Worm (Caenorhabditis elegans) whole organism, L1 larva: ENCODE results near the gene C41G11.1.

Experiments
- C04F5.9 ChIP-seq: sonication (generic microtip); optimal IDR thresholded peaks from 2 replicates; lab custom pipeline; 2016; ENCODE audit warnings: missing genetic modification characterization, missing compliant biosample characterization
- C16A3.4 ChIP-seq: fragments of 150-350 bp; optimal IDR thresholded peaks from 2 replicates; lab custom pipeline; 2014; ENCODE audit warnings: missing biosample characterization, missing genetic modification characterization
- C34B4.2 ChIP-seq: sonication (generic microtip); optimal IDR thresholded peaks from 2 replicates; lab custom pipeline; 2017; ENCODE audit warnings: mild to moderate bottlenecking, missing genetic modification characterization, missing compliant biosample characterization
- blmp-1 ChIP-seq: fragments of 150-350 bp; optimal IDR thresholded peaks from 2 replicates; lab custom pipeline; 2014; ENCODE audit warnings: missing biosample characterization, missing genetic modification characterization
- ceh-63 ChIP-seq: fragments of 200-800 bp; sonication (Bioruptor generic); optimal IDR thresholded peaks from 2 replicates; lab custom pipeline; 2018; ENCODE audit warnings: mild to moderate bottlenecking, missing genetic modification characterization, missing compliant biosample characterization
- ceh-88 ChIP-seq: fragments of 200-800 bp; sonication (Bioruptor generic); IDR thresholded peaks from 2 replicates; pipeline ENCODE4 v1.3.6; 2022; ENCODE audit warnings: missing genetic modification characterization, missing compliant biosample characterization
- ceh-90 ChIP-seq: sonication (generic microtip); optimal IDR thresholded peaks from 2 replicates; lab custom pipeline; 2016; ENCODE audit warnings: missing genetic modification characterization, missing compliant biosample characterization
- ces-1 ChIP-seq: fragments of 150-350 bp; optimal IDR thresholded peaks from 2 replicates; lab custom pipeline; 2014; ENCODE audit warnings: missing biosample characterization, missing genetic modification reagents, missing genetic modification characterization
- dsc-1 ChIP-seq: sonication (generic microtip); optimal IDR thresholded peaks from 2 replicates; lab custom pipeline; 2016; ENCODE audit warnings: mild to moderate bottlenecking, missing genetic modification characterization, missing compliant biosample characterization
- elt-2 ChIP-seq: sonication (generic microtip); optimal IDR thresholded peaks from 2 replicates; lab custom pipeline; 2016; ENCODE audit warnings: missing genetic modification characterization, mild to moderate bottlenecking, inconsistent platforms, missing compliant biosample characterization, missing genetic modification reagents
- fkh-4 ChIP-seq: sonication (generic microtip); optimal IDR thresholded peaks from 2 replicates; lab custom pipeline; 2016; ENCODE audit warnings: missing compliant biosample characterization, missing genetic modification characterization, borderline replicate concordance
- fos-1 ChIP-seq: fragments of 150-350 bp; optimal IDR thresholded peaks from 2 replicates; lab custom pipeline; 2014; ENCODE audit warnings: missing biosample characterization, missing genetic modification characterization
- hlh-17 ChIP-seq: fragments of 200-800 bp; sonication (Bioruptor generic); optimal IDR thresholded peaks from 2 replicates; lab custom pipeline; 2018; ENCODE audit warnings: missing genetic modification characterization, mild to moderate bottlenecking, missing compliant biosample characterization, moderate library complexity, borderline replicate concordance
- hlh-4 ChIP-seq: sonication (generic microtip); optimal IDR thresholded peaks from 2 replicates; lab custom pipeline; 2016; ENCODE audit warnings: mild to moderate bottlenecking, missing genetic modification characterization, missing compliant biosample characterization
- hpl-2 ChIP-seq: fragments of 150-350 bp; optimal IDR thresholded peaks from 2 replicates; lab custom pipeline; 2014; ENCODE audit warnings: missing biosample characterization, missing genetic modification reagents, missing genetic modification characterization
- irx-1 ChIP-seq: sonication (generic microtip); optimal IDR thresholded peaks from 2 replicates; lab custom pipeline; 2016; ENCODE audit warnings: missing genetic modification characterization, missing compliant biosample characterization
- isw-1 ChIP-seq: fragments of 200-800 bp; sonication (Bioruptor generic); IDR thresholded peaks from 2 replicates; pipeline ENCODE4 v1.3.6; 2022; ENCODE audit warnings: missing genetic modification characterization, missing compliant biosample characterization
- lin-14 ChIP-seq: fragments of 200-800 bp; sonication (Bioruptor generic); optimal IDR thresholded peaks from 2 replicates; lab custom pipeline; 2018; ENCODE audit warnings: mild to moderate bottlenecking, missing genetic modification characterization, moderate library complexity, missing compliant biosample characterization
- lin-15B ChIP-seq: fragments of 150-350 bp; sonication (generic microtip); optimal IDR thresholded peaks from 3 replicates; lab custom pipeline; 2014; ENCODE audit warnings: missing biosample characterization, missing genetic modification characterization
- lin-35 ChIP-seq, 2 experiments: fragments of 150-350 bp; optimal IDR thresholded peaks; 2 replicates each; lab custom pipeline; 2014; ENCODE audit warnings: missing biosample characterization in 2 of 2, missing genetic modification characterization in 2 of 2, missing genetic modification reagents in 2 of 2
- lin-39 ChIP-seq: fragments of 150-350 bp; optimal IDR thresholded peaks from 2 replicates; lab custom pipeline; 2014; ENCODE audit warnings: missing biosample characterization, missing genetic modification reagents, missing genetic modification characterization
- lir-3 ChIP-seq: sonication (generic microtip); optimal IDR thresholded peaks from 2 replicates; lab custom pipeline; 2016; ENCODE audit warnings: mild to moderate bottlenecking, missing genetic modification characterization, moderate library complexity, missing compliant biosample characterization; ENCODE audit not compliant: poor library complexity
- lsy-2 ChIP-seq, 2 experiments: fragments of 150-350 bp; optimal IDR thresholded peaks; 2 replicates each; lab custom pipeline; 2014; ENCODE audit warnings: missing biosample characterization in 2 of 2, missing genetic modification characterization in 2 of 2
- mab-9 ChIP-seq: fragments of 200-800 bp; sonication (Bioruptor generic); IDR thresholded peaks from 2 replicates; pipeline ENCODE4 v1.3.6; 2022; ENCODE audit warnings: missing genetic modification reagents, missing genetic modification characterization, missing compliant biosample characterization
- mdl-1 ChIP-seq, 2 experiments: fragments of 150-350 bp; optimal IDR thresholded peaks; 2 replicates each; lab custom pipeline; 2014 to 2017; ENCODE audit warnings: missing biosample characterization in 2 of 2, missing genetic modification characterization in 2 of 2, inconsistent platforms in 1 of 2
- mep-1 ChIP-seq: fragments of 150-350 bp; optimal IDR thresholded peaks from 2 replicates; lab custom pipeline; 2014; ENCODE audit warnings: missing biosample characterization, missing genetic modification characterization
- nhr-11 ChIP-seq: fragments of 150-350 bp; optimal IDR thresholded peaks from 2 replicates; lab custom pipeline; 2014; ENCODE audit warnings: missing biosample characterization, missing genetic modification characterization
- nhr-12 ChIP-seq: sonication (generic microtip); optimal IDR thresholded peaks from 2 replicates; lab custom pipeline; 2017; ENCODE audit warnings: missing biosample characterization, missing genetic modification characterization
- nhr-19 ChIP-seq: fragments of 200-800 bp; sonication (Bioruptor generic); conservative IDR thresholded peaks from 2 replicates; pipeline ENCODE4 v1.3.6; 2022; ENCODE audit warnings: missing genetic modification characterization, missing compliant biosample characterization
- nhr-47 ChIP-seq: sonication (generic microtip); optimal IDR thresholded peaks from 2 replicates; lab custom pipeline; 2016; ENCODE audit warnings: mild to moderate bottlenecking, missing genetic modification characterization, moderate library complexity, missing compliant biosample characterization
- nhr-71 ChIP-seq: sonication (generic microtip); optimal IDR thresholded peaks from 2 replicates; lab custom pipeline; 2016; ENCODE audit warnings: mild to moderate bottlenecking, missing genetic modification characterization, moderate library complexity, missing compliant biosample characterization
- nhr-76 ChIP-seq: sonication (generic microtip); optimal IDR thresholded peaks from 2 replicates; lab custom pipeline; 2017; ENCODE audit warnings: missing biosample characterization, missing genetic modification characterization
- nhr-77 ChIP-seq: fragments of 150-350 bp; optimal IDR thresholded peaks from 2 replicates; lab custom pipeline; 2014; ENCODE audit warnings: missing biosample characterization, missing genetic modification characterization
- nhr-85 ChIP-seq: sonication (generic microtip); peaks from one replicate; lab custom pipeline; 2016; ENCODE audit warnings: missing genetic modification characterization, inconsistent platforms, missing compliant biosample characterization
- nhr-90 ChIP-seq: sonication (generic microtip); optimal IDR thresholded peaks from 2 replicates; lab custom pipeline; 2016; ENCODE audit warnings: mild to moderate bottlenecking, missing genetic modification characterization, missing compliant biosample characterization; ENCODE audit not compliant: poor library complexity
- rnt-1 ChIP-seq: sonication (generic microtip); optimal IDR thresholded peaks from 2 replicates; lab custom pipeline; 2016; ENCODE audit warnings: mild to moderate bottlenecking, missing genetic modification characterization, moderate library complexity, missing compliant biosample characterization
- snpc-4 ChIP-seq: fragments of 150-350 bp; optimal IDR thresholded peaks from 2 replicates; lab custom pipeline; 2014; ENCODE audit warnings: missing biosample characterization, missing genetic modification characterization
- sptf-1 ChIP-seq: fragments of 150-350 bp; optimal IDR thresholded peaks from 2 replicates; lab custom pipeline; 2014; ENCODE audit warnings: missing biosample characterization, missing genetic modification characterization
- swsn-7 ChIP-seq: sonication (generic microtip); optimal IDR thresholded peaks from 2 replicates; lab custom pipeline; 2016; ENCODE audit warnings: missing genetic modification characterization, missing compliant biosample characterization
- tbx-2 ChIP-seq: sonication (generic microtip); optimal IDR thresholded peaks from 2 replicates; lab custom pipeline; 2016; ENCODE audit warnings: missing genetic modification characterization, missing compliant biosample characterization
- tlp-1 ChIP-seq: fragments of 150-350 bp; optimal IDR thresholded peaks from 2 replicates; lab custom pipeline; 2014; ENCODE audit warnings: missing biosample characterization, missing genetic modification characterization
- unc-130 ChIP-seq: fragments of 150-350 bp; optimal IDR thresholded peaks from 2 replicates; lab custom pipeline; 2017; ENCODE audit warnings: missing biosample characterization, missing genetic modification characterization, inconsistent platforms
- unc-62 ChIP-seq: fragments of 150-350 bp; optimal IDR thresholded peaks from 2 replicates; lab custom pipeline; 2014; ENCODE audit warnings: missing biosample characterization, missing genetic modification reagents, missing genetic modification characterization
- unc-86 ChIP-seq: sonication (generic microtip); optimal IDR thresholded peaks from 2 replicates; lab custom pipeline; 2016; ENCODE audit warnings: missing genetic modification characterization, missing compliant biosample characterization
- zag-1 ChIP-seq: fragments of 150-350 bp; optimal IDR thresholded peaks from 2 replicates; lab custom pipeline; 2014; ENCODE audit warnings: missing biosample characterization, missing genetic modification characterization
- ztf-11 ChIP-seq, 2 experiments: sonication (generic microtip); optimal IDR thresholded peaks; 2 replicates each; lab custom pipeline; 2016 to 2017; ENCODE audit warnings: missing genetic modification characterization in 2 of 2, missing biosample characterization in 1 of 2, missing compliant biosample characterization in 1 of 2

Gene C41G11.1

DNA sequence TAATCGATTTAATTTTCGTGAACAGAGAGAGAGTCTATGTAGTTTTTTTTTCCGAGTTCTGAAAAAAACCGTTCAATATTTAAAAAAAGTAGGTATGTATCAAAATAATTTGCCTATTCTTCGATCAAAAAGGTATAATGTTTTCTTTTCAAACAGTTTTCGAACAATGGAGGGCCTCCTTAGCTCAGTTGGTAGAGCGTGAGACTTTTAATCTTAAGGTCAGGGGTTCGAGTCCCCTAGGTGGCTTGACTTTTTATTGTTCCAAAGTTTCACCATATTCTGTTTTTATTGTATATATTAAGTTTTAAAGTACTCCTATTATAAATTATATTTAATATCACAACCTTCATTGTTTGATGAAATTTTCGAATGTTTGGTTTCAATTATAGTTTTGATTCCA is 6.5 kb downstream of the C41G11.1 start:
- TF ChIP-seq unc-130 (tag; lab: Kevin White, UChicago) (no peak), nhr-90 (tag; lab: Kevin White, UChicago) (peak; percentile 46), elt-2 (tag; lab: Kevin White, UChicago) (peak; percentile 5), lin-35 (GFP tag; optimal IDR thresholded peaks at IDR 0.05; lab: Kevin White, UChicago) (peak in 1 of 2 experiments; percentile 22), tbx-2 (no peak), nhr-85 (peak; percentile 51)

DNA sequence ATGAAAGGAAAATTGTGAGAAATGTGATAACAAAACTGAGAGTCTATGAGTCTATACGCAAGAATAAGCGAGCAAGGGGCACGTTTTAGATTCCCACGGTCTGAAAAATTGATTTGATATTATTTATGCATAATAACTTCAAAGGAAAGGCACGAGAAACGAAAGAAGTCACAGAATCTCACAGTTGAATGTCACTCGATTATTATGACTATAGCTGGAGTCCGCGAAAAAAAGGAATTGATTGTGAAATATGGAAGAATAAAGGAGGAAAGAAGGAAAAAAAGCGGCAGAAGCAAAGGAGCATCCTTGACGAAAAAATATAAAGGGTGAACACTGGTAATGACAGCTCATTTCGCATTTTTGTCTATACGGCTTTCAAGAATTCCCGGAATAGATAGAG is 9.4 kb downstream of the C41G11.1 start, which contains the start of gene cat-1:
Gene cat-1, minus strand, starts transcription at position 101 of the 400 bp plus-strand sequence.
- TF ChIP-seq nhr-77, result no peak
- no peak for TF ChIP-seq ceh-90 (tag; lab: Kevin White, UChicago)
- TF ChIP-seq lin-15B, result no peak
- TF ChIP-seq nhr-19 (GFP tag; lab: Robert Waterston, UW), result no peak
- no peak for TF ChIP-seq lir-3
- TF ChIP-seq ceh-63 (GFP tag; lab: Kevin White, UChicago), result no peak
- TF ChIP-seq C16A3.4 (tag; lab: Kevin White, UChicago), result no peak
- no peak for TF ChIP-seq hpl-2 (GFP tag; lab: Kevin White, UChicago)
- TF ChIP-seq hlh-17 (GFP tag; lab: Kevin White, UChicago), result no peak
- no peak for TF ChIP-seq tbx-2
- no peak for TF ChIP-seq ceh-88 (GFP tag; lab: Robert Waterston, UW)
- TF ChIP-seq ces-1 (GFP tag; lab: Kevin White, UChicago), result no peak
- no peak for TF ChIP-seq snpc-4 (tag; lab: Kevin White, UChicago)
- no peak for TF ChIP-seq nhr-12 (tag; lab: Kevin White, UChicago)
- no peak for TF ChIP-seq fkh-4
- TF ChIP-seq, all 84 proteins: peak for 0

ce11 chrX:5709205-5709604 is 10.8 kb downstream of the C41G11.1 start:
- TF ChIP-seq nhr-76 (tag; lab: Kevin White, UChicago) (no peak), isw-1 (GFP tag; lab: Robert Waterston, UW) (no peak), nhr-11 (tag; lab: Kevin White, UChicago) (no peak), ztf-11 (tag; optimal IDR thresholded peaks at IDR 0.05; lab: Kevin White, UChicago) (no peak), mab-9 (GFP tag; lab: Robert Waterston, UW) (no peak), lsy-2 (tag; optimal IDR thresholded peaks at IDR 0.05; lab: Kevin White, UChicago) (no peak), lin-14 (GFP tag; lab: Kevin White, UChicago) (no peak), zag-1 (tag; lab: Kevin White, UChicago) (no peak), nhr-47 (tag; lab: Kevin White, UChicago) (no peak), C04F5.9 (no peak), mep-1 (tag; lab: Kevin White, UChicago) (no peak), irx-1 (tag; lab: Kevin White, UChicago) (no peak), sptf-1 (tag; lab: Kevin White, UChicago) (no peak), hlh-4 (no peak), hlh-17 (GFP tag; lab: Kevin White, UChicago) (no peak), dsc-1 (tag; lab: Kevin White, UChicago) (no peak), lin-39 (tag; lab: Kevin White, UChicago) (no peak), blmp-1 (tag; lab: Kevin White, UChicago) (no peak)
- TF ChIP-seq, all 84 proteins: peak for 0

DNA sequence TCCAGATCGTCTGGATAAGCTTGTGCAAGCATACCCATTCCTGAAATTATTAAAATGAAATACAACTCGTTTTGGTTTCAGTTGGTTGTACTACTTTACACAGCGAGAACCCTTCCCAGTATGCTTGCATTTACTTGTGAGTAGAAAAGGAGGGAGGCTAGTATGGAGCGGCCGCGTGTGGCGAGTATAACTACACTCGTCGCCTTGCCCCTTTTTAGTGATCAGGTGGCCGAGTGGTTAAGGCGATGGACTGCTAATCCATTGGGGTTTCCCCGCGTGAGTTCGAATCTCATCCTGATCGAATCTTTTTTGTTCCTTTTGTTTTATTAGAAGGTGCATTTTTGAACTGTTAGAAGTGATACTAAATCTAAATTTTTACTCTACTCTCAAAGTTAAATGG is 12.2 kb downstream of the C41G11.1 start:
- TF ChIP-seq tlp-1 (tag; lab: Kevin White, UChicago), result no peak
- no peak for TF ChIP-seq ceh-88 (GFP tag; lab: Robert Waterston, UW)
- peak; percentile 64 for TF ChIP-seq nhr-71 (tag; lab: Kevin White, UChicago)
- peak; percentile 35 for TF ChIP-seq fos-1
- TF ChIP-seq lin-15B, result no peak
- peak; percentile 9 for TF ChIP-seq lir-3
- no peak for TF ChIP-seq blmp-1 (tag; lab: Kevin White, UChicago)
- peak; percentile 46 for TF ChIP-seq mep-1 (tag; lab: Kevin White, UChicago)
- TF ChIP-seq isw-1 (GFP tag; lab: Robert Waterston, UW), result peak; percentile 35
- no peak for TF ChIP-seq unc-130 (tag; lab: Kevin White, UChicago)
- TF ChIP-seq unc-62 (GFP tag; lab: Kevin White, UChicago), result no peak
- TF ChIP-seq nhr-85, result peak; percentile 68
- TF ChIP-seq unc-86 (tag; lab: Kevin White, UChicago), result peak; percentile 40
- TF ChIP-seq elt-2 (tag; lab: Kevin White, UChicago), result peak; percentile 17
- peak; percentile 63 for TF ChIP-seq nhr-90 (tag; lab: Kevin White, UChicago)
- no peak for TF ChIP-seq C34B4.2 (tag; lab: Kevin White, UChicago)
- TF ChIP-seq swsn-7 (tag; lab: Kevin White, UChicago), result peak; percentile 57
- peak in 1 of 2 experiments; percentile 54 for TF ChIP-seq mdl-1 (tag; optimal IDR thresholded peaks at IDR 0.05; lab: Kevin White, UChicago)
- TF ChIP-seq ces-1 (GFP tag; lab: Kevin White, UChicago), result no peak
- TF ChIP-seq C04F5.9, result no peak
- peak; percentile 58 for TF ChIP-seq lin-14 (GFP tag; lab: Kevin White, UChicago)
- TF ChIP-seq rnt-1 (tag; lab: Kevin White, UChicago), result peak; percentile 52
- peak in 1 of 2 experiments; percentile 31 for TF ChIP-seq lsy-2 (tag; optimal IDR thresholded peaks at IDR 0.05; lab: Kevin White, UChicago)
- TF ChIP-seq snpc-4 (tag; lab: Kevin White, UChicago), result peak; percentile 11
